Fruit fly (Drosophila melanogaster) whole organism, embryonic: ENCODE data around the gene CG1143.

Experiments
- Antp ChIP-seq: fragments of 200-800 bp; sonication (Bioruptor generic); optimal IDR thresholded peaks from 3 replicates; lab custom pipeline; 2016; ENCODE audit warnings: missing biosample characterization, missing genetic modification characterization
- CG11456 ChIP-seq: fragments of 200-800 bp; sonication (Bioruptor generic); IDR thresholded peaks from 3 replicates; pipeline ENCODE4 v1.3.6; 2022; ENCODE audit warnings: missing biosample characterization, missing genetic modification characterization
- CG12391 ChIP-seq: fragments of 200-800 bp; sonication (Bioruptor generic); optimal IDR thresholded peaks from 3 replicates; lab custom pipeline; 2018; ENCODE audit warnings: missing biosample characterization, mild to moderate bottlenecking, missing genetic modification characterization, moderate library complexity
- CG12942 ChIP-seq: fragments of 200-800 bp; sonication (Bioruptor generic); optimal IDR thresholded peaks from 3 replicates; lab custom pipeline; 2016; ENCODE audit warnings: missing biosample characterization, missing genetic modification characterization
- CG13287 ChIP-seq: fragments of 200-800 bp; sonication (Bioruptor generic); IDR thresholded peaks from 2 replicates; pipeline ENCODE4 v1.3.6; 2022; ENCODE audit warnings: missing biosample characterization, missing genetic modification characterization; ENCODE audit not compliant: partially characterized antibody
- CG13775 ChIP-seq: fragments of 200-800 bp; sonication (Bioruptor generic); optimal IDR thresholded peaks from 3 replicates; lab custom pipeline; 2017; ENCODE audit warnings: missing biosample characterization, mild to moderate bottlenecking, missing genetic modification characterization
- CG14441 ChIP-seq: fragments of 200-800 bp; sonication (Bioruptor generic); IDR thresholded peaks from 2 replicates; pipeline ENCODE4 v1.3.6; 2022; ENCODE audit warnings: missing biosample characterization, missing genetic modification characterization
- CG14710 ChIP-seq: fragments of 200-800 bp; sonication (Bioruptor generic); optimal IDR thresholded peaks from 3 replicates; lab custom pipeline; 2019; ENCODE audit warnings: missing biosample characterization, mild to moderate bottlenecking, missing genetic modification characterization, moderate library complexity
- CG18619 ChIP-seq: fragments of 200-800 bp; sonication (Bioruptor generic); optimal IDR thresholded peaks from 3 replicates; lab custom pipeline; 2017; ENCODE audit warnings: missing biosample characterization, mild to moderate bottlenecking, missing genetic modification characterization
- CG2116 ChIP-seq: fragments of 200-800 bp; sonication (Bioruptor generic); optimal IDR thresholded peaks from 3 replicates; lab custom pipeline; 2018; ENCODE audit warnings: missing biosample characterization, mild to moderate bottlenecking, missing genetic modification characterization
- CG2129 ChIP-seq: fragments of 200-800 bp; sonication (Bioruptor generic); IDR thresholded peaks from 2 replicates; pipeline ENCODE4 v1.3.6; 2022; ENCODE audit warnings: missing biosample characterization, missing genetic modification characterization; ENCODE audit not compliant: partially characterized antibody
- CG2712 ChIP-seq: fragments of 200-800 bp; optimal IDR thresholded peaks from 3 replicates; lab custom pipeline; 2019; ENCODE audit warnings: missing biosample characterization, mild to moderate bottlenecking, missing genetic modification characterization, moderate library complexity
- CG30403 ChIP-seq: fragments of 200-800 bp; sonication (Bioruptor generic); optimal IDR thresholded peaks from 3 replicates; lab custom pipeline; 2016; ENCODE audit warnings: missing biosample characterization, missing genetic modification characterization
- CG31224 ChIP-seq: fragments of 200-800 bp; sonication (Bioruptor generic); IDR thresholded peaks from 2 replicates; pipeline ENCODE4 v1.3.6; 2022; ENCODE audit warnings: missing biosample characterization, missing genetic modification characterization
- CG3163 ChIP-seq: fragments of 200-800 bp; sonication (Bioruptor generic); optimal IDR thresholded peaks from 3 replicates; lab custom pipeline; 2016; ENCODE audit warnings: missing biosample characterization, missing genetic modification characterization
- CG32532 ChIP-seq: fragments of 200-800 bp; sonication (Bioruptor generic); IDR thresholded peaks from 2 replicates; pipeline ENCODE4 v1.3.6; 2022; ENCODE audit warnings: missing biosample characterization, missing genetic modification characterization
- CG32767 ChIP-seq: fragments of 200-800 bp; sonication (Bioruptor generic); IDR thresholded peaks from 2 replicates; pipeline ENCODE4 v1.3.6; 2022; ENCODE audit warnings: missing biosample characterization, missing genetic modification characterization
- CG32772 ChIP-seq: fragments of 200-800 bp; sonication (Bioruptor generic); IDR thresholded peaks from 2 replicates; pipeline ENCODE4 v1.3.6; 2022; ENCODE audit warnings: missing biosample characterization, missing genetic modification characterization
- CG4730 ChIP-seq: fragments of 200-800 bp; sonication (Bioruptor generic); IDR thresholded peaks from 2 replicates; pipeline ENCODE4 v1.3.6; 2022; ENCODE audit warnings: missing biosample characterization, missing genetic modification characterization
- CG6272 ChIP-seq: fragments of 200-800 bp; sonication (Bioruptor generic); IDR thresholded peaks from 2 replicates; pipeline ENCODE4 v1.3.6; 2022; ENCODE audit warnings: missing biosample characterization, missing genetic modification characterization
- CG6689 ChIP-seq: fragments of 200-800 bp; sonication (Bioruptor generic); IDR thresholded peaks from 2 replicates; pipeline ENCODE4 v1.3.6; 2022; ENCODE audit warnings: missing biosample characterization, missing genetic modification characterization
- CG6854 ChIP-seq: fragments of 200-800 bp; sonication (Bioruptor generic); optimal IDR thresholded peaks from 3 replicates; lab custom pipeline; 2017; ENCODE audit warnings: missing biosample characterization, mild to moderate bottlenecking, missing genetic modification characterization
- CG7372 ChIP-seq: fragments of 200-800 bp; sonication (Bioruptor generic); IDR thresholded peaks from 2 replicates; pipeline ENCODE4 v1.3.6; 2022; ENCODE audit warnings: missing biosample characterization, missing genetic modification characterization
- Dad ChIP-seq: fragments of 200-800 bp; sonication (Bioruptor generic); optimal IDR thresholded peaks from 3 replicates; lab custom pipeline; 2016; ENCODE audit warnings: missing biosample characterization, missing genetic modification characterization
- Dek ChIP-seq: fragments of 200-800 bp; sonication (Bioruptor generic); optimal IDR thresholded peaks from 3 replicates; lab custom pipeline; 2019; ENCODE audit warnings: missing biosample characterization, mild to moderate bottlenecking, missing genetic modification characterization, moderate library complexity
- Dip3 ChIP-seq: fragments of 200-800 bp; sonication (Bioruptor generic); optimal IDR thresholded peaks from 3 replicates; lab custom pipeline; 2016; ENCODE audit warnings: missing biosample characterization, missing genetic modification characterization
- Hr3 ChIP-seq: fragments of 200-800 bp; sonication (Bioruptor generic); optimal IDR thresholded peaks from 3 replicates; lab custom pipeline; 2016; ENCODE audit warnings: missing biosample characterization, missing genetic modification characterization
- Lim3 ChIP-seq: fragments of 200-800 bp; sonication (Bioruptor generic); IDR thresholded peaks from 2 replicates; pipeline ENCODE4 v1.3.6; 2022; ENCODE audit warnings: missing biosample characterization, missing genetic modification characterization
- MBD-R2 ChIP-seq: fragments of 200-800 bp; sonication (Bioruptor generic); IDR thresholded peaks from 2 replicates; pipeline ENCODE4 v1.3.6; 2022; ENCODE audit warnings: missing biosample characterization, missing genetic modification characterization
- Meics ChIP-seq: fragments of 200-800 bp; sonication (Bioruptor generic); optimal IDR thresholded peaks from 2 replicates; lab custom pipeline; 2017; ENCODE audit warnings: missing biosample characterization, mild to moderate bottlenecking, missing genetic modification characterization
- Nf-YA ChIP-seq: fragments of 200-800 bp; sonication (Bioruptor generic); IDR thresholded peaks from 2 replicates; pipeline ENCODE4 v1.3.6; 2022; ENCODE audit warnings: missing biosample characterization, missing genetic modification characterization
- Oli ChIP-seq: fragments of 200-800 bp; sonication (Bioruptor generic); optimal IDR thresholded peaks from 2 replicates; lab custom pipeline; 2018; ENCODE audit warnings: missing biosample characterization, mild to moderate bottlenecking, missing genetic modification characterization, moderate library complexity
- Spps ChIP-seq: fragments of 200-800 bp; sonication (Bioruptor generic); optimal IDR thresholded peaks from 2 replicates; lab custom pipeline; 2018; ENCODE audit warnings: missing biosample characterization, mild to moderate bottlenecking, missing genetic modification characterization
- Ssrp ChIP-seq: fragments of 200-800 bp; sonication (Bioruptor generic); optimal IDR thresholded peaks from 2 replicates; lab custom pipeline; 2018; ENCODE audit warnings: missing biosample characterization, mild to moderate bottlenecking, missing genetic modification characterization, moderate library complexity
- Xrp1 ChIP-seq: fragments of 200-800 bp; sonication (Bioruptor generic); IDR thresholded peaks from 2 replicates; pipeline ENCODE4 v1.3.6; 2022; ENCODE audit warnings: missing biosample characterization, missing genetic modification characterization
- abd-A ChIP-seq: fragments of 200-800 bp; sonication (Bioruptor generic); optimal IDR thresholded peaks from 3 replicates; lab custom pipeline; 2019; ENCODE audit warnings: missing biosample characterization, mild to moderate bottlenecking, missing genetic modification characterization, moderate library complexity
- cato ChIP-seq: fragments of 200-800 bp; sonication (Bioruptor generic); optimal IDR thresholded peaks from 2 replicates; lab custom pipeline; 2016; ENCODE audit warnings: missing biosample characterization, missing genetic modification characterization, borderline replicate concordance
- gsb-n ChIP-seq: fragments of 200-800 bp; sonication (Bioruptor generic); optimal IDR thresholded peaks from 3 replicates; lab custom pipeline; 2018; ENCODE audit warnings: missing biosample characterization, mild to moderate bottlenecking, missing genetic modification characterization
- lmd ChIP-seq: fragments of 200-800 bp; sonication (Bioruptor generic); IDR thresholded peaks from 2 replicates; pipeline ENCODE4 v1.3.6; 2022; ENCODE audit warnings: missing biosample characterization, missing genetic modification characterization
- pan ChIP-seq, 4 experiments: fragments of >200 bp in 3 of 4; fragments of 200-800 bp in 1 of 4; sonication (Bioruptor generic) in 1 of 4; optimal IDR thresholded peaks in 3 of 4; IDR thresholded peaks in 1 of 4; 2 replicates each; pipeline versions ENCODE4 v1.3.6 to Lab custom; 2017 to 2022; ENCODE audit warnings: missing biosample characterization in 2 of 4, missing genetic modification characterization in 2 of 4, mixed read lengths in 1 of 4
- pb ChIP-seq: fragments of 200-800 bp; sonication (Bioruptor generic); optimal IDR thresholded peaks from 3 replicates; lab custom pipeline; 2016; ENCODE audit warnings: missing biosample characterization, missing genetic modification characterization
- peb ChIP-seq: fragments of 200-800 bp; sonication (Bioruptor generic); IDR thresholded peaks from 2 replicates; pipeline ENCODE4 v1.3.6; 2022; ENCODE audit warnings: missing biosample characterization, missing genetic modification characterization
- pum ChIP-seq: fragments of 200-800 bp; sonication (Bioruptor generic); optimal IDR thresholded peaks from 2 replicates; lab custom pipeline; 2016; ENCODE audit warnings: missing biosample characterization, missing genetic modification characterization
- sisA ChIP-seq: fragments of 200-800 bp; sonication (Bioruptor generic); IDR thresholded peaks from 2 replicates; pipeline ENCODE4 v1.3.6; 2022; ENCODE audit warnings: missing biosample characterization, missing genetic modification characterization
- slbo ChIP-seq: fragments of 200-800 bp; sonication (Bioruptor generic); IDR thresholded peaks from 2 replicates; pipeline ENCODE4 v1.3.6; 2022; ENCODE audit warnings: missing biosample characterization, missing genetic modification characterization
- sr ChIP-seq: fragments of 200-800 bp; sonication (Bioruptor generic); IDR thresholded peaks from 3 replicates; pipeline ENCODE4 v1.3.6; 2022; ENCODE audit warnings: missing biosample characterization, missing genetic modification characterization
- stwl ChIP-seq: fragments of 200-800 bp; sonication (Bioruptor generic); optimal IDR thresholded peaks from 3 replicates; lab custom pipeline; 2018; ENCODE audit warnings: missing biosample characterization, mild to moderate bottlenecking, missing genetic modification characterization, moderate library complexity
- tll ChIP-seq, 2 experiments: fragments of 200-800 bp in 1 of 2; fragments of >200 bp in 1 of 2; sonication (Bioruptor generic) in 1 of 2; optimal IDR thresholded peaks; 2 replicates each; lab custom pipeline; 2017 to 2019; ENCODE audit warnings: missing biosample characterization in 2 of 2, missing genetic modification characterization in 2 of 2, mild to moderate bottlenecking in 1 of 2, moderate library complexity in 1 of 2
- wdn ChIP-seq: fragments of 200-800 bp; sonication (Bioruptor generic); IDR thresholded peaks from 2 replicates; pipeline ENCODE4 v1.3.6; 2022; ENCODE audit warnings: missing biosample characterization, missing genetic modification characterization
- zfh1 ChIP-seq: fragments of 200-800 bp; sonication (Bioruptor generic); IDR thresholded peaks from 3 replicates; pipeline ENCODE4 v1.3.6; 2022; ENCODE audit warnings: missing biosample characterization, missing genetic modification characterization

Gene CG1143

dm6 chr3L:2651800-2652199 is 6.6 kb downstream of the CG1143 start, which contains the start of the genes ProRS-m, CG42304 and Snup (continued):
- TF ChIP-seq CG12391 (peak; percentile 83), CG2116 (GFP tag; lab: Kevin White, UChicago) (peak; percentile 41), CG6272 (GFP tag; lab: Robert Waterston, UW) (peak; percentile 56; the same call in 1 of the 2 replicates), Dek (tag; lab: Kevin White, UChicago) (peak; percentile 50), CG12942 (GFP tag; lab: Kevin White, UChicago) (peak; percentile 12), CG14710 (peak; percentile 89), slbo (GFP tag; lab: Robert Waterston, UW) (peak; percentile 83), gsb-n (tag; lab: Kevin White, UChicago) (peak; percentile 73), CG32767 (peak; percentile 64; the same call in 1 of the 2 replicates), CG6854 (GFP tag; lab: Kevin White, UChicago) (no peak), CG31224 (GFP tag; lab: Robert Waterston, UW) (0 out of 2 replicates have a peak, but pooled peaks have one; percentile 19), CG2129 (GFP tag; lab: Robert Waterston, UW) (no peak), CG13775 (peak; percentile 45), abd-A (no peak), cato (GFP tag; lab: Kevin White, UChicago) (peak; percentile 14), zfh1 (0 out of 3 replicates have a peak, but pooled peaks have one; percentile 53), Lim3 (GFP tag; lab: Robert Waterston, UW) (no peak), Oli (peak; percentile 16), CG32772 (GFP tag; lab: Robert Waterston, UW) (peak; percentile 75), Nf-YA (GFP tag; lab: Robert Waterston, UW) (peak; percentile 42; the same call in 1 of the 2 replicates), Hr3 (GFP tag; lab: Kevin White, UChicago) (peak; percentile 58), CG3163 (GFP tag; lab: Kevin White, UChicago) (no peak), sisA (peak; percentile 73), CG6689 (GFP tag; lab: Robert Waterston, UW) (peak; percentile 79), CG32532 (peak; percentile 72), CG13287 (peak; percentile 62), tll (GFP tag; optimal IDR thresholded peaks at IDR 0.05; lab: Kevin White, UChicago) (peak in 1 of 2 experiments; percentile 23), Xrp1 (GFP tag; lab: Robert Waterston, UW) (peak; percentile 71; the same call in 1 of the 2 replicates), CG7372 (peak; percentile 56; the same call in 1 of the 2 replicates), CG14441 (peak; percentile 71), MBD-R2 (GFP tag; lab: Robert Waterston, UW) (peak; percentile 71), CG4730 (GFP tag; lab: Robert Waterston, UW) (peak; percentile 68; the same call in 1 of the 2 replicates), Antp (GFP tag; lab: Kevin White, UChicago) (no peak), pum (GFP tag; lab: Kevin White, UChicago) (no peak), peb (GFP tag; lab: Robert Waterston, UW) (peak; percentile 58; the same call in 1 of the 2 replicates), CG18619 (GFP tag; lab: Kevin White, UChicago) (no peak), sr (no peak), lmd (GFP tag; lab: Robert Waterston, UW) (peak; percentile 53; the same call in 1 of the 2 replicates), Dad (no peak), Dip3 (no peak), CG30403 (GFP tag; lab: Kevin White, UChicago) (peak; percentile 37), CG11456 (GFP tag; lab: Robert Waterston, UW) (0 out of 3 replicates have a peak, but pooled peaks have one; percentile 11), wdn (GFP tag; lab: Robert Waterston, UW) (0 out of 2 replicates have a peak, but pooled peaks have one; percentile 36), pb (no peak), Spps (tag; lab: Kevin White, UChicago) (peak; percentile 13), Meics (GFP tag; lab: Kevin White, UChicago) (peak; percentile 34), stwl (tag; lab: Kevin White, UChicago) (peak; percentile 92), pan (optimal IDR thresholded peaks at IDR 0.05; lab: Kevin White, UChicago) (no peak), pan (GFP tag; optimal IDR thresholded peaks at IDR 0.05 in 1 of 2, IDR thresholded peaks at IDR 0.05 in 1 of 2) (peak in 1 of 2 experiments; percentile 82), Ssrp (tag; lab: Kevin White, UChicago) (peak; percentile 47), CG2712 (tag; lab: Kevin White, UChicago) (peak; percentile 87)
